Worm (Caenorhabditis elegans) whole organism, L3 larva: Measurements from ENCODE around the gene ZK1037.6.

Experiments
- fkh-10 ChIP-seq: sonication (generic microtip); optimal IDR thresholded peaks from 2 replicates; lab custom pipeline; 2017; ENCODE audit warnings: missing biosample characterization, missing genetic modification reagents, missing genetic modification characterization
- fos-1 ChIP-seq: fragments of 150-350 bp; optimal IDR thresholded peaks from 2 replicates; lab custom pipeline; 2014; ENCODE audit warnings: missing biosample characterization, missing genetic modification characterization
- nhr-12 ChIP-seq: fragments of 150-350 bp; optimal IDR thresholded peaks from 2 replicates; lab custom pipeline; 2014; ENCODE audit warnings: missing biosample characterization, missing genetic modification characterization
- nhr-23 ChIP-seq: fragments of 150-350 bp; optimal IDR thresholded peaks from 2 replicates; lab custom pipeline; 2014; ENCODE audit warnings: missing biosample characterization, missing genetic modification reagents, missing genetic modification characterization
- nhr-237 ChIP-seq: fragments of 150-350 bp; optimal IDR thresholded peaks from 2 replicates; lab custom pipeline; 2014; ENCODE audit warnings: missing biosample characterization, missing genetic modification characterization
- ztf-11 ChIP-seq: fragments of 150-350 bp; optimal IDR thresholded peaks from 2 replicates; lab custom pipeline; 2014; ENCODE audit warnings: missing biosample characterization, missing genetic modification characterization
- ztf-4 ChIP-seq: fragments of 150-350 bp; optimal IDR thresholded peaks from 2 replicates; lab custom pipeline; 2014; ENCODE audit warnings: missing biosample characterization, missing genetic modification characterization

- TF ChIP-seq nhr-12 (no peak), fos-1 (tag; lab: Kevin White, UChicago) (no peak), nhr-237 (tag; lab: Kevin White, UChicago) (no peak), fkh-10 (GFP tag; lab: Kevin White, UChicago) (no peak), nhr-23 (tag; lab: Kevin White, UChicago) (no peak), ztf-11 (tag; lab: Kevin White, UChicago) (no peak), ztf-4 (no peak)
Measured at ce11 chrV:15369707-15370106, 42.1 kb upstream of the ZK1037.6 start, which contains the start of gene nhr-269.
